Worm (Caenorhabditis elegans) whole organism, late embryonic: ENCODE results near the gene gcy-15.
"Not testable (repeated sequence)": the region's sequence is repeated elsewhere in the genome, so short reads cannot be mapped to it uniquely, and the experiment has no call there.

Experiments used
- C38D4.7 ChIP-seq: fragments of 200-800 bp; sonication (Bioruptor generic); optimal IDR thresholded peaks from 2 replicates; lab custom pipeline; 2018; ENCODE audit warnings: mild to moderate bottlenecking, missing genetic modification characterization, moderate library complexity, missing compliant biosample characterization
- ahr-1 ChIP-seq: sonication (generic microtip); optimal IDR thresholded peaks from 2 replicates; lab custom pipeline; 2016; ENCODE audit warnings: missing genetic modification characterization, missing compliant biosample characterization
- ceh-14 ChIP-seq: sonication (generic microtip); optimal IDR thresholded peaks from 2 replicates; lab custom pipeline; 2016; ENCODE audit warnings: missing genotype, missing genetic modification characterization, missing compliant biosample characterization
- ceh-18 ChIP-seq: sonication (generic microtip); optimal IDR thresholded peaks from 2 replicates; lab custom pipeline; 2016; ENCODE audit warnings: missing genetic modification characterization, missing compliant biosample characterization
- ceh-45 ChIP-seq: fragments of 200-800 bp; sonication (Bioruptor generic); IDR thresholded peaks from 2 replicates; pipeline ENCODE4 v1.3.6; 2022; ENCODE audit warnings: missing genetic modification reagents, missing genetic modification characterization, missing compliant biosample characterization
- ets-4 ChIP-seq: sonication (generic microtip); optimal IDR thresholded peaks from 2 replicates; lab custom pipeline; 2016; ENCODE audit warnings: missing genetic modification characterization, missing compliant biosample characterization
- eyg-1 ChIP-seq: sonication (generic microtip); optimal IDR thresholded peaks from 2 replicates; lab custom pipeline; 2016; ENCODE audit warnings: missing genotype, missing genetic modification characterization, missing compliant biosample characterization
- fax-1 ChIP-seq: sonication (generic microtip); optimal IDR thresholded peaks from 2 replicates; lab custom pipeline; 2016; ENCODE audit warnings: missing genotype, missing genetic modification characterization, missing compliant biosample characterization
- fkh-10 ChIP-seq: fragments of 150-350 bp; optimal IDR thresholded peaks from 2 replicates; lab custom pipeline; 2014; ENCODE audit warnings: missing biosample characterization, missing genetic modification reagents, missing genetic modification characterization
- gmeb-2 ChIP-seq: sonication (generic microtip); optimal IDR thresholded peaks from 2 replicates; lab custom pipeline; 2016; ENCODE audit warnings: missing genetic modification characterization, inconsistent platforms, missing compliant biosample characterization
- hlh-30 ChIP-seq: sonication (generic microtip); optimal IDR thresholded peaks from 2 replicates; lab custom pipeline; 2017; ENCODE audit warnings: antibody characterized with exemption, missing genetic modification characterization, missing compliant biosample characterization; ENCODE audit not compliant: insufficient read depth
- madf-2 ChIP-seq: sonication (generic microtip); optimal IDR thresholded peaks from 2 replicates; lab custom pipeline; 2017; ENCODE audit warnings: missing genetic modification characterization, missing compliant biosample characterization
- nhr-11 ChIP-seq: fragments of 150-350 bp; optimal IDR thresholded peaks from 2 replicates; lab custom pipeline; 2014; ENCODE audit warnings: missing biosample characterization, missing genetic modification characterization
- pax-1 ChIP-seq: fragments of 150-350 bp; optimal IDR thresholded peaks from 2 replicates; lab custom pipeline; 2014; ENCODE audit warnings: missing biosample characterization, missing genetic modification characterization
- pha-4 ChIP-seq: fragments of 150-350 bp; optimal IDR thresholded peaks from 2 replicates; lab custom pipeline; 2018; ENCODE audit warnings: missing biosample characterization, missing genetic modification reagents, missing genetic modification characterization
- pros-1 ChIP-seq: fragments of 150-350 bp; optimal IDR thresholded peaks from 2 replicates; lab custom pipeline; 2014; ENCODE audit warnings: missing biosample characterization, missing genetic modification reagents, missing genetic modification characterization
- sdc-2 ChIP-seq: sonication (generic microtip); optimal IDR thresholded peaks from 2 replicates; lab custom pipeline; 2016; ENCODE audit warnings: missing genotype, missing genetic modification characterization, missing compliant biosample characterization
- sox-2 ChIP-seq: fragments of 200-800 bp; sonication (Bioruptor generic); IDR thresholded peaks from 2 replicates; pipeline ENCODE4 v1.3.6; 2022; ENCODE audit warnings: missing genetic modification reagents, missing genetic modification characterization, missing compliant biosample characterization
- unc-3 ChIP-seq, 2 experiments: fragments of 200-800 bp in 1 of 2; sonication (Bioruptor generic) in 1 of 2; sonication (generic microtip) in 1 of 2; conservative IDR thresholded peaks in 1 of 2; optimal IDR thresholded peaks in 1 of 2; 2 replicates each; pipeline versions ENCODE4 v1.3.6 to Lab custom; 2016 to 2022; ENCODE audit warnings: missing compliant biosample characterization in 2 of 2, missing genetic modification characterization in 2 of 2, missing genetic modification reagents in 1 of 2
- unc-42 ChIP-seq: sonication (generic microtip); optimal IDR thresholded peaks from 2 replicates; lab custom pipeline; 2016; ENCODE audit warnings: missing genotype, missing genetic modification characterization, missing compliant biosample characterization
- zip-5 ChIP-seq: sonication (generic microtip); optimal IDR thresholded peaks from 2 replicates; lab custom pipeline; 2016; ENCODE audit warnings: missing genetic modification characterization, missing compliant biosample characterization
- ztf-16 ChIP-seq: sonication (generic microtip); optimal IDR thresholded peaks from 2 replicates; lab custom pipeline; 2017; ENCODE audit warnings: missing genetic modification characterization, missing compliant biosample characterization

The gcy-15 gene

ce11 chrII:3191544-3191943 is 5.3 kb downstream of the gcy-15 start, which contains the start of gene Y27F2A.9:
TSS of gene Y27F2A.9 (minus strand) at chrII:3191644.
- not testable (repeated sequence) for TF ChIP-seq pha-4 (tag; lab: Kevin White, UChicago); ceh-14; madf-2

- not testable (repeated sequence) for TF ChIP-seq sox-2, unc-42, ceh-18
These were observed 7.8 kb downstream of the gcy-15 start, which contains the start of gene Y27F2A.11 for ce11 chrII:3189038-3189437. TSS of gene Y27F2A.11 (plus strand) at chrII:3189338.

ce11 chrII:3185848-3186247 is 11.0 kb downstream of the gcy-15 start:
- TF ChIP-seq ceh-18 (no peak), C38D4.7 (no peak)

- TF ChIP-seq ets-4 (tag; lab: Kevin White, UChicago); ahr-1; gmeb-2 (tag; lab: Kevin White, UChicago): not testable (repeated sequence)
- TF ChIP-seq, all 69 proteins: peak for 0; not testable (repeated sequence) for 69
These were observed 12.0 kb downstream of the gcy-15 start, which contains the start of gene sri-78 for ce11 chrII:3184858-3185257. TSS of gene sri-78 (plus strand) at chrII:3185158.

ce11 chrII:3183300-3183840 is 13.5 kb downstream of the gcy-15 start, which contains the start of the genes Y27F2A.6 and Y27F2A.8:
TSS of gene Y27F2A.6 (minus strand) at chrII:3183400.
TSS of gene Y27F2A.8 (plus strand) at chrII:3183790.
- not testable (repeated sequence) for TF ChIP-seq ztf-16, hlh-30, sdc-2 (tag; lab: Kevin White, UChicago)

- TF ChIP-seq pax-1 (tag; lab: Kevin White, UChicago); unc-3 (GFP tag; conservative IDR thresholded peaks at IDR 0.05; lab: Robert Waterston, UW); unc-3 (tag; optimal IDR thresholded peaks at IDR 0.05; lab: Kevin White, UChicago); ceh-45 (GFP tag; lab: Robert Waterston, UW): not testable (repeated sequence)
- TF ChIP-seq, all 69 proteins: peak for 0; not testable (repeated sequence) for 69
These were observed 19.2 kb downstream of the gcy-15 start, which contains the start of gene sri-40 for ce11 chrII:3177663-3178062. TSS of gene sri-40 (plus strand) at chrII:3177963.

- TF ChIP-seq ahr-1 = no peak
- TF ChIP-seq, all 69 proteins: peak for 0
These were observed 24.7 kb downstream of the gcy-15 start, which contains the start of gene Y27F2A.10 for ce11 chrII:3172176-3172575. TSS of gene Y27F2A.10 (minus strand) at chrII:3172276.

- no peak for TF ChIP-seq fkh-10 (GFP tag; lab: Kevin White, UChicago)
These were observed 26.8 kb downstream of the gcy-15 start, which contains the start of gene fbxc-55 for ce11 chrII:3170089-3170488. TSS of gene fbxc-55 (minus strand) at chrII:3170189.

- TF ChIP-seq zip-5 (no peak), pros-1 (no peak), hlh-30 (tag; lab: Kevin White, UChicago) (no peak), eyg-1 (tag; lab: Kevin White, UChicago) (no peak), nhr-11 (tag; lab: Kevin White, UChicago) (no peak), fax-1 (tag; lab: Kevin White, UChicago) (no peak)
These were observed 37.9 kb downstream of the gcy-15 start, which contains the start of gene sri-34 for ce11 chrII:3158985-3159384. TSS of gene sri-34 (minus strand) at chrII:3159085.
